Worm (Caenorhabditis elegans) whole organism, late embryonic: ENCODE data around the gene str-94.

Experiments used
- F13H6.1 ChIP-seq: sonication (generic microtip); optimal IDR thresholded peaks from 2 replicates; lab custom pipeline; 2016; ENCODE audit warnings: missing genetic modification characterization, missing compliant biosample characterization
- K09A11.1 ChIP-seq: sonication (generic microtip); optimal IDR thresholded peaks from 2 replicates; lab custom pipeline; 2017; ENCODE audit warnings: antibody characterized with exemption, mild to moderate bottlenecking, missing genetic modification characterization, missing compliant biosample characterization; ENCODE audit not compliant: insufficient read depth
- Y22D7AL.16 ChIP-seq: sonication (generic microtip); optimal IDR thresholded peaks from 2 replicates; lab custom pipeline; 2016; ENCODE audit warnings: missing genetic modification characterization, missing compliant biosample characterization
- ahr-1 ChIP-seq: sonication (generic microtip); optimal IDR thresholded peaks from 2 replicates; lab custom pipeline; 2016; ENCODE audit warnings: missing genetic modification characterization, missing compliant biosample characterization
- ceh-14 ChIP-seq: sonication (generic microtip); optimal IDR thresholded peaks from 2 replicates; lab custom pipeline; 2016; ENCODE audit warnings: missing genotype, missing genetic modification characterization, missing compliant biosample characterization
- ceh-18 ChIP-seq: sonication (generic microtip); optimal IDR thresholded peaks from 2 replicates; lab custom pipeline; 2016; ENCODE audit warnings: missing genetic modification characterization, missing compliant biosample characterization
- ceh-19 ChIP-seq: fragments of 200-800 bp; sonication (Bioruptor generic); optimal IDR thresholded peaks from 2 replicates; lab custom pipeline; 2018; ENCODE audit warnings: mild to moderate bottlenecking, missing genetic modification characterization, missing compliant biosample characterization
- ceh-22 ChIP-seq: sonication (generic microtip); optimal IDR thresholded peaks from 2 replicates; lab custom pipeline; 2017; ENCODE audit warnings: missing biosample characterization, missing genetic modification characterization
- ceh-31 ChIP-seq: sonication (generic microtip); optimal IDR thresholded peaks from 2 replicates; lab custom pipeline; 2016; ENCODE audit warnings: missing genetic modification characterization, missing compliant biosample characterization
- ceh-34 ChIP-seq: sonication (generic microtip); optimal IDR thresholded peaks from 2 replicates; lab custom pipeline; 2016; ENCODE audit warnings: mild to moderate bottlenecking, missing genetic modification characterization, missing compliant biosample characterization
- ceh-6 ChIP-seq: fragments of 200-800 bp; sonication (Bioruptor generic); optimal IDR thresholded peaks from 2 replicates; lab custom pipeline; 2018; ENCODE audit warnings: mild to moderate bottlenecking, missing genetic modification characterization, missing compliant biosample characterization
- che-1 ChIP-seq: sonication (generic microtip); optimal IDR thresholded peaks from 2 replicates; lab custom pipeline; 2016; ENCODE audit warnings: mild to moderate bottlenecking, missing genetic modification characterization, missing compliant biosample characterization
- dve-1 ChIP-seq: sonication (generic microtip); optimal IDR thresholded peaks from 2 replicates; lab custom pipeline; 2017; ENCODE audit warnings: antibody characterized with exemption, mild to moderate bottlenecking, missing genetic modification characterization, missing compliant biosample characterization
- elt-4 ChIP-seq: sonication (generic microtip); optimal IDR thresholded peaks from 2 replicates; lab custom pipeline; 2016; ENCODE audit warnings: missing genetic modification characterization, missing compliant biosample characterization
- fax-1 ChIP-seq: sonication (generic microtip); optimal IDR thresholded peaks from 2 replicates; lab custom pipeline; 2016; ENCODE audit warnings: missing genotype, missing genetic modification characterization, missing compliant biosample characterization
- fkh-6 ChIP-seq: sonication (generic microtip); optimal IDR thresholded peaks from 2 replicates; lab custom pipeline; 2016; ENCODE audit warnings: missing genetic modification characterization, missing compliant biosample characterization
- gmeb-2 ChIP-seq: sonication (generic microtip); optimal IDR thresholded peaks from 2 replicates; lab custom pipeline; 2016; ENCODE audit warnings: missing genetic modification characterization, inconsistent platforms, missing compliant biosample characterization
- hlh-13 ChIP-seq: fragments of 200-800 bp; sonication (Bioruptor generic); optimal IDR thresholded peaks from 2 replicates; lab custom pipeline; 2018; ENCODE audit warnings: mild to moderate bottlenecking, missing genetic modification characterization, missing compliant biosample characterization
- hlh-15 ChIP-seq: sonication (generic microtip); optimal IDR thresholded peaks from 2 replicates; lab custom pipeline; 2016; ENCODE audit warnings: missing genetic modification characterization, missing compliant biosample characterization
- hlh-30 ChIP-seq: sonication (generic microtip); optimal IDR thresholded peaks from 2 replicates; lab custom pipeline; 2017; ENCODE audit warnings: antibody characterized with exemption, missing genetic modification characterization, missing compliant biosample characterization; ENCODE audit not compliant: insufficient read depth
- hlh-8 ChIP-seq: sonication (generic microtip); optimal IDR thresholded peaks from 2 replicates; lab custom pipeline; 2016; ENCODE audit warnings: missing genotype, missing genetic modification characterization, missing compliant biosample characterization
- lim-6 ChIP-seq: sonication (generic microtip); optimal IDR thresholded peaks from 2 replicates; lab custom pipeline; 2016; ENCODE audit warnings: missing genetic modification characterization, missing compliant biosample characterization
- madf-2 ChIP-seq: sonication (generic microtip); optimal IDR thresholded peaks from 2 replicates; lab custom pipeline; 2017; ENCODE audit warnings: missing genetic modification characterization, missing compliant biosample characterization
- nfya-1 ChIP-seq: sonication (generic microtip); optimal IDR thresholded peaks from 2 replicates; lab custom pipeline; 2017; ENCODE audit warnings: missing genetic modification characterization, mild to moderate bottlenecking, missing compliant biosample characterization, antibody characterized with exemption, moderate library complexity
- nhr-11 ChIP-seq: fragments of 150-350 bp; optimal IDR thresholded peaks from 2 replicates; lab custom pipeline; 2014; ENCODE audit warnings: missing biosample characterization, missing genetic modification characterization
- nhr-232 ChIP-seq: sonication (generic microtip); optimal IDR thresholded peaks from 2 replicates; lab custom pipeline; 2016; ENCODE audit warnings: missing genetic modification characterization, missing compliant biosample characterization
- npax-4 ChIP-seq: sonication (generic microtip); optimal IDR thresholded peaks from 2 replicates; lab custom pipeline; 2016; ENCODE audit warnings: missing genetic modification characterization, missing compliant biosample characterization
- pat-9 ChIP-seq: fragments of 200-800 bp; sonication (Bioruptor generic); optimal IDR thresholded peaks from 2 replicates; lab custom pipeline; 2018; ENCODE audit warnings: mild to moderate bottlenecking, missing genetic modification characterization, moderate library complexity, missing compliant biosample characterization
- pax-1 ChIP-seq: fragments of 150-350 bp; optimal IDR thresholded peaks from 2 replicates; lab custom pipeline; 2014; ENCODE audit warnings: missing biosample characterization, missing genetic modification characterization
- pha-4 ChIP-seq: fragments of 150-350 bp; optimal IDR thresholded peaks from 2 replicates; lab custom pipeline; 2018; ENCODE audit warnings: missing biosample characterization, missing genetic modification reagents, missing genetic modification characterization
- pros-1 ChIP-seq: fragments of 150-350 bp; optimal IDR thresholded peaks from 2 replicates; lab custom pipeline; 2014; ENCODE audit warnings: missing biosample characterization, missing genetic modification reagents, missing genetic modification characterization
- rnt-1 ChIP-seq: sonication (generic microtip); optimal IDR thresholded peaks from 2 replicates; lab custom pipeline; 2016; ENCODE audit warnings: missing genetic modification characterization, missing compliant biosample characterization
- tbx-2 ChIP-seq: sonication (generic microtip); optimal IDR thresholded peaks from 2 replicates; lab custom pipeline; 2016; ENCODE audit warnings: missing genetic modification characterization, missing compliant biosample characterization
- tbx-7 ChIP-seq: sonication (generic microtip); optimal IDR thresholded peaks from 2 replicates; lab custom pipeline; 2016; ENCODE audit warnings: missing genotype, missing genetic modification characterization, missing compliant biosample characterization
- ttx-3 ChIP-seq: sonication (generic microtip); optimal IDR thresholded peaks from 2 replicates; lab custom pipeline; 2016; ENCODE audit warnings: missing genetic modification reagents, missing genetic modification characterization, missing compliant biosample characterization
- unc-42 ChIP-seq: sonication (generic microtip); optimal IDR thresholded peaks from 2 replicates; lab custom pipeline; 2016; ENCODE audit warnings: missing genotype, missing genetic modification characterization, missing compliant biosample characterization
- unc-55 ChIP-seq: sonication (generic microtip); optimal IDR thresholded peaks from 2 replicates; lab custom pipeline; 2017; ENCODE audit warnings: missing biosample characterization, missing genetic modification reagents, missing genetic modification characterization
- zip-5 ChIP-seq: sonication (generic microtip); optimal IDR thresholded peaks from 2 replicates; lab custom pipeline; 2016; ENCODE audit warnings: missing genetic modification characterization, missing compliant biosample characterization
- ztf-16 ChIP-seq: sonication (generic microtip); optimal IDR thresholded peaks from 2 replicates; lab custom pipeline; 2017; ENCODE audit warnings: missing genetic modification characterization, missing compliant biosample characterization

str-94 gene

DNA sequence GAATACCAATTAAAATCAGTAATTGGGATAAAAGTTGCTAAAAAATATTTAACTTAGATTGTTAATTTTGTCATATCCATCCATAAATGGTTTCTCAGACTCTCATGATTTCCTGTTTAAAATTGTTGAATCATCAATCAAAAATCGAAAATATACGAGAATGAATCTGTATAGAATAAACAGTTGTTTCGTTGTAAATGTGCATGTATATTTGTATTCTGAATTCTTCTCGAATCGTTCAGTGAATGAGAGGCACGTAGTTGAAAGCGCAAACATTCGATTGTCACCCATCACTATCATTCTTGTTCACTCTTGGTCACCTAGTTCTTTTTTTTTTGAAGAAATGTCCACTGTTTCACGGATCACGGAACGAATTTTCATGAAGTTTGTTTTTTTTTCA is 826 bp upstream of the str-94 start, which contains the start of gene ptd-2:
Gene ptd-2 (plus strand): TSS at position 301 of the 400 bp plus-strand sequence.
- no peak for TF ChIP-seq ceh-22 (tag; lab: Kevin White, UChicago)
- no peak for TF ChIP-seq hlh-8 (tag; lab: Kevin White, UChicago)
- no peak for TF ChIP-seq ahr-1 (tag; lab: Kevin White, UChicago)
- TF ChIP-seq ceh-19 (GFP tag; lab: Kevin White, UChicago), result no peak
- TF ChIP-seq K09A11.1 (tag; lab: Kevin White, UChicago), result no peak
- TF ChIP-seq hlh-15, result no peak
- TF ChIP-seq pros-1 (tag; lab: Kevin White, UChicago), result no peak
- no peak for TF ChIP-seq hlh-13
- no peak for TF ChIP-seq Y22D7AL.16 (tag; lab: Kevin White, UChicago)
- no peak for TF ChIP-seq nhr-232 (tag; lab: Kevin White, UChicago)
- no peak for TF ChIP-seq dve-1 (tag; lab: Kevin White, UChicago)
- no peak for TF ChIP-seq pat-9 (tag; lab: Kevin White, UChicago)
- no peak for TF ChIP-seq pha-4 (tag; lab: Kevin White, UChicago)
- no peak for TF ChIP-seq ceh-18 (tag; lab: Kevin White, UChicago)
- no peak for TF ChIP-seq elt-4 (tag; lab: Kevin White, UChicago)

DNA sequence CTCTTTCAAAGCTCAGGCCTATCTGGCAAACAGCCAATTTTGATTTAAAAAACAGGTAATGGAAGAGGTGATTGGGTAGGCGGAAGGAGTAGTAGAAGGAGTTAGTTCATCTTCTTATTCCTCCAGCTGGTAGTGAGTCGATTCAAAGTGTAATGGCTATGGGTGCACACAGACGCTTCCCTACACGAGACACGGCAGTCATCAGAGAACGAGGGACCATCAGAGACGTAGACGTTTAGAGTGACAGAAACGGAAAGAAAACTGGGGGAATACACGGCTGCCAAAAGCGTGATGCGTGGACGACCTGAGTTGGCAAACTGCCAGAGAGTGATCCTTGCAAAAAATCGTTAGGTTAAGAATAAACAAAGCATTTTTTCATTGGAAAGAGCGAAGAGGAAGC is 1.7 kb downstream of the str-94 start:
- TF ChIP-seq unc-42 (tag; lab: Kevin White, UChicago) (peak; percentile 5), pax-1 (tag; lab: Kevin White, UChicago) (peak; percentile 23), che-1 (tag; lab: Kevin White, UChicago) (no peak), hlh-30 (tag; lab: Kevin White, UChicago) (peak; percentile 14), ttx-3 (no peak), ceh-18 (tag; lab: Kevin White, UChicago) (peak; percentile 60), gmeb-2 (tag; lab: Kevin White, UChicago) (no peak), F13H6.1 (tag; lab: Kevin White, UChicago) (no peak), fkh-6 (no peak), nfya-1 (tag; lab: Kevin White, UChicago) (peak; percentile 35), nhr-232 (tag; lab: Kevin White, UChicago) (no peak), zip-5 (tag; lab: Kevin White, UChicago) (no peak), ceh-6 (no peak), ceh-34 (tag; lab: Kevin White, UChicago) (peak; percentile 46), fax-1 (no peak), unc-55 (GFP tag; lab: Kevin White, UChicago) (no peak), tbx-2 (tag; lab: Kevin White, UChicago) (peak; percentile 46), ceh-31 (peak; percentile 72), hlh-13 (no peak)
- TF ChIP-seq, all 69 proteins: peak for 8

DNA sequence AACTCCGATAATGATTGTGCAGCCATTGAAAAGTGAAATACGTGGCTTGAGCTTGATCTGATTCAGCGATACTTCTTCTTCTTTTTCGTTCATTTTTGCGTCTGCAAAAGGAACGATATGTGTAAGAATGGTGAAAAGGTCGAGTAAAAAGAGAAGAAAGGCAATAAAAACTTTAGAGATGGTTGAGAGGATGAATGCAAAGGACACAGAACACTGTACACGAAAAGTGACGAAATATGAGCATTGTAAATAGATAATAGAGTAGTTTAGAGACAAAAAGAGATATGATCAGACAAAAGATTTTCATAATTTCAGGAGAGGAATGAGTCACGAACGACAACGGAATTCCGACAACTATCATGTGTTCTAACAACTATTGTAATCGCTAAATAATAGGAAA is 2.8 kb downstream of the str-94 start, which contains the start of gene aat-2:
Gene aat-2 (minus strand): TSS at position 101 of the 400 bp plus-strand sequence.
- no peak for TF ChIP-seq tbx-7 (tag; lab: Kevin White, UChicago)
- no peak for TF ChIP-seq madf-2 (tag; lab: Kevin White, UChicago)
- no peak for TF ChIP-seq unc-42 (tag; lab: Kevin White, UChicago)
- no peak for TF ChIP-seq ztf-16 (tag; lab: Kevin White, UChicago)
- no peak for TF ChIP-seq ceh-6
- TF ChIP-seq rnt-1, result no peak
- TF ChIP-seq npax-4 (tag; lab: Kevin White, UChicago), result no peak
- no peak for TF ChIP-seq lim-6 (tag; lab: Kevin White, UChicago)
- no peak for TF ChIP-seq nhr-11 (tag; lab: Kevin White, UChicago)
- TF ChIP-seq ceh-18 (tag; lab: Kevin White, UChicago), result no peak
- TF ChIP-seq hlh-13, result no peak
- no peak for TF ChIP-seq che-1 (tag; lab: Kevin White, UChicago)
- TF ChIP-seq ceh-14, result no peak
- no peak for TF ChIP-seq nhr-232 (tag; lab: Kevin White, UChicago)
